Worm (Caenorhabditis elegans) whole organism, L3 larva: ENCODE results near the gene T21E8.7.

ENCODE experiments used
- aly-2 ChIP-seq: fragments of 150-350 bp; optimal IDR thresholded peaks from 2 replicates; lab custom pipeline; 2014; ENCODE audit warnings: missing biosample characterization, missing genetic modification characterization
- ceh-28 ChIP-seq: fragments of 150-350 bp; optimal IDR thresholded peaks from 2 replicates; lab custom pipeline; 2014; ENCODE audit warnings: missing biosample characterization, missing genetic modification reagents, missing genetic modification characterization
- ceh-82 ChIP-seq: fragments of 150-350 bp; optimal IDR thresholded peaks from 2 replicates; lab custom pipeline; 2014; ENCODE audit warnings: missing biosample characterization, missing genetic modification characterization
- ceh-9 ChIP-seq: sonication (generic microtip); optimal IDR thresholded peaks from 2 replicates; lab custom pipeline; 2018; ENCODE audit warnings: missing biosample characterization, missing genetic modification characterization
- egl-27 ChIP-seq: sonication (generic microtip); optimal IDR thresholded peaks from 4 replicates; lab custom pipeline; 2017; ENCODE audit warnings: missing biosample characterization, missing genetic modification reagents, missing genetic modification characterization
- hmg-11 ChIP-seq: sonication (generic microtip); optimal IDR thresholded peaks from 2 replicates; lab custom pipeline; 2016; ENCODE audit warnings: missing genetic modification characterization, missing compliant biosample characterization
- lin-15B ChIP-seq: fragments of 150-350 bp; optimal IDR thresholded peaks from 2 replicates; lab custom pipeline; 2014; ENCODE audit warnings: missing biosample characterization, missing genetic modification characterization
- nhr-237 ChIP-seq: fragments of 150-350 bp; optimal IDR thresholded peaks from 2 replicates; lab custom pipeline; 2014; ENCODE audit warnings: missing biosample characterization, missing genetic modification characterization
- nhr-28 ChIP-seq: fragments of 150-350 bp; optimal IDR thresholded peaks from 2 replicates; lab custom pipeline; 2014; ENCODE audit warnings: missing biosample characterization, missing genetic modification characterization
- nhr-76 ChIP-seq: fragments of 150-350 bp; sonication (generic microtip); optimal IDR thresholded peaks from 5 replicates; lab custom pipeline; 2014; ENCODE audit warnings: missing biosample characterization, missing genetic modification characterization
- skn-1 ChIP-seq: fragments of 150-350 bp; optimal IDR thresholded peaks from 2 replicates; lab custom pipeline; 2014; ENCODE audit warnings: missing biosample characterization, missing genetic modification characterization
- unc-62 ChIP-seq: fragments of 150-350 bp; sonication (generic microtip); optimal IDR thresholded peaks from 4 replicates; lab custom pipeline; 2014; ENCODE audit warnings: missing biosample characterization, missing genetic modification reagents, missing genetic modification characterization
- zag-1 ChIP-seq: fragments of 150-350 bp; optimal IDR thresholded peaks from 2 replicates; lab custom pipeline; 2014; ENCODE audit warnings: missing biosample characterization, missing genetic modification characterization

The T21E8.7 gene

DNA sequence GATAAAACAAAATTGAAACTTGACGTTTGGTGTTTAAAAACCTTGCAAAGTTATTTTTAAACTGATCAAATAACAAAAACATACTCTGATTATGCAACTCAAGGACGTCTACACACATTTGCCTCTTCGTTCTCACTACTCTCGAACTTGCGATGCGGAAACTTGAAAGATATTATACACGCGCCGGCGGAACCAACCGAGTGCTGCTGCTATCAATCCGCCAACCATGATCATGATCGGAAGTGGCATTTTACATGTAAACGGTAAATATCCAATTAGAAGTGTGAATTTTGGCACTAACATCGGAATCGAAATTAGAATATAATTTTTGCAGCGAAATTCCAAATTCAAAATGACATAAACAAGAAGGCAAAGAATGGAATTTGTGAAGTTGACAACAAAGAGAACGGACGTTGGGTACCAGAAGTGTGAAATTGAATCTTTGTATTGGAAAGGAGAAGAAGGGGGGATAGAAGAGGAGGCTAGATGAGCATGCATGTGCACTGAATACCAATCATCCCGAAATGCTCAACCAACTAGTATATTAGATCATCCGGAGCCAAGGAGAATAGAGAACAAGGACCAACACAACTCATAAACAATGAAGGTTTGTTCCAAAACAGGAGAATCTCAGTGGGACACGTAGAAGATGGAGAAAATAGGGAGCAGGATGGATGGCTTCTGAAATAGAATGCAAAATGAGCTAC lies 50.2 kb downstream of the T21E8.7 start:
- no peak for TF ChIP-seq nhr-28 (tag; lab: Kevin White, UChicago)
- no peak for TF ChIP-seq lin-15B
- TF ChIP-seq nhr-237 (tag; lab: Kevin White, UChicago): no peak
- TF ChIP-seq hmg-11: no peak
- no peak for TF ChIP-seq nhr-76 (tag; lab: Kevin White, UChicago)
- TF ChIP-seq aly-2 (tag; lab: Kevin White, UChicago): no peak
- TF ChIP-seq zag-1 (tag; lab: Kevin White, UChicago): no peak
- TF ChIP-seq skn-1: no peak
- TF ChIP-seq egl-27 (tag; lab: Kevin White, UChicago): no peak
- no peak for TF ChIP-seq ceh-9
- TF ChIP-seq ceh-82 (tag; lab: Kevin White, UChicago): no peak
- TF ChIP-seq ceh-28: no peak
- TF ChIP-seq unc-62 (GFP tag; lab: Kevin White, UChicago): no peak
- TF ChIP-seq, all 47 proteins: peak for 0
